Fruit fly (Drosophila melanogaster) whole organism, adult: ENCODE data around the gene OtopLb.

ENCODE experiments used
- CG11617 ChIP-seq: fragments of 200-800 bp; sonication (Bioruptor generic); optimal IDR thresholded peaks from 2 replicates; lab custom pipeline; 2017; ENCODE audit warnings: mild to moderate bottlenecking, missing biosample characterization, missing genetic modification reagents, missing genetic modification characterization
- CG1620 ChIP-seq: fragments of 200-800 bp; sonication (Bioruptor generic); optimal IDR thresholded peaks from 2 replicates; lab custom pipeline; 2016; ENCODE audit warnings: missing biosample characterization, missing genetic modification characterization
- CG33017 ChIP-seq: fragments of 200-800 bp; sonication (Bioruptor generic); optimal IDR thresholded peaks from 2 replicates; lab custom pipeline; 2018; ENCODE audit warnings: missing biosample characterization, mild to moderate bottlenecking, missing genetic modification characterization, moderate library complexity
- CG5204 ChIP-seq: fragments of 200-800 bp; sonication (Bioruptor generic); optimal IDR thresholded peaks from 2 replicates; lab custom pipeline; 2016; ENCODE audit warnings: missing biosample characterization, missing genetic modification characterization
- CG7045 ChIP-seq: fragments of 200-800 bp; sonication (Bioruptor generic); optimal IDR thresholded peaks from 2 replicates; lab custom pipeline; 2017; ENCODE audit warnings: missing biosample characterization, mild to moderate bottlenecking, missing genetic modification characterization
- Clk ChIP-seq: fragments of 200-800 bp; sonication (Bioruptor generic); optimal IDR thresholded peaks from 2 replicates; lab custom pipeline; 2017; ENCODE audit warnings: missing biosample characterization, missing genetic modification characterization
- Crg-1 ChIP-seq: fragments of 200-800 bp; sonication (Bioruptor generic); optimal IDR thresholded peaks from 2 replicates; lab custom pipeline; 2016; ENCODE audit warnings: missing biosample characterization, missing genetic modification characterization
- Hr96 ChIP-seq: fragments of 200-800 bp; sonication (Bioruptor generic); optimal IDR thresholded peaks from 2 replicates; lab custom pipeline; 2016; ENCODE audit warnings: missing biosample characterization, missing genetic modification characterization
- Mnt ChIP-seq: fragments of 200-800 bp; sonication (Bioruptor generic); optimal IDR thresholded peaks from 2 replicates; lab custom pipeline; 2016; ENCODE audit warnings: missing biosample characterization, mild to moderate bottlenecking, missing genetic modification characterization
- bab1 ChIP-seq: fragments of 200-800 bp; sonication (Bioruptor generic); optimal IDR thresholded peaks from 3 replicates; lab custom pipeline; 2019; ENCODE audit warnings: missing biosample characterization, mild to moderate bottlenecking, missing genetic modification characterization, moderate library complexity
- cic ChIP-seq: fragments of 200-800 bp; sonication (Bioruptor generic); optimal IDR thresholded peaks from 2 replicates; lab custom pipeline; 2017; ENCODE audit warnings: missing biosample characterization, mild to moderate bottlenecking, missing genetic modification characterization, moderate library complexity
- kay ChIP-seq: fragments of 200-800 bp; sonication (Bioruptor generic); peaks from one replicate; lab custom pipeline; 2016; ENCODE audit warnings: missing biosample characterization, missing genetic modification characterization, borderline replicate concordance
- pad ChIP-seq: fragments of 200-800 bp; sonication (Bioruptor generic); optimal IDR thresholded peaks from 3 replicates; lab custom pipeline; 2017; ENCODE audit warnings: missing biosample characterization, missing genetic modification characterization, mild to moderate bottlenecking, moderate library complexity, missing genetic modification reagents

DNA sequence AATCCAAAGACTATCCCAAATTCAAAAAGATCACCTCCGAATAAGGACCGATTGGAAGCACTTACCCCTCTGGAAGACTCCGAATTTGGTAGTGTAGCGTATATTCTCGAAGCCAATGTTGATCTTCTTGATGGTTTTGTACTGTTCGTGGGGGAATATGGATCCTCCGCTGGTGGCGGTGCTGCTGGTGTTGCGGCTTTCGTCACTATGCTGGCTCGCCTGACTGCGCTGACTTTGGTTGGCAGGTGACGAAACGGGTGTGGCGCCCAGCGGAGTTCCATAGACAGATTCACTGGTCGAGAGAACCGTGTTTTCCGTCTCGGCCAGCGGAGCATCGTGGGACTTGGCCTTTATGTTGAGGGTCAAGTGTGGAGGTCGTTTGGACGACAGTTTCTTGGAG, 20.7 kb upstream of the OtopLb start:
- TF ChIP-seq CG11617 (no peak), Crg-1 (GFP tag; lab: Kevin White, UChicago) (no peak), Hr96 (no peak), CG1620 (GFP tag; lab: Kevin White, UChicago) (no peak), pad (GFP tag; lab: Kevin White, UChicago) (no peak), CG33017 (tag; lab: Kevin White, UChicago) (no peak), Clk (GFP tag; lab: Kevin White, UChicago) (no peak), bab1 (GFP tag; lab: Kevin White, UChicago) (no peak), Mnt (GFP tag; lab: Kevin White, UChicago) (no peak), CG7045 (GFP tag; lab: Kevin White, UChicago) (no peak), kay (GFP tag; lab: Kevin White, UChicago) (no peak), CG5204 (GFP tag; lab: Kevin White, UChicago) (no peak), cic (GFP tag; lab: Kevin White, UChicago) (no peak)
